Worm (Caenorhabditis elegans): ENCODE measurements around the gene F08B12.4.

ce11 chrX:11426647-11427046, 19.1 kb upstream of the F08B12.4 start:
- TF ChIP-seq ceh-100 (GFP tag; IDR thresholded peaks at IDR 0.05) (no peak), ceh-27 (GFP tag; optimal IDR thresholded peaks at IDR 0.05) (no peak), ama-1 (optimal IDR thresholded peaks at IDR 0.05) (no peak), ama-1 (GFP tag; optimal IDR thresholded peaks at IDR 0.05) (no peak), tbx-9 (tag; optimal IDR thresholded peaks at IDR 0.05; ENCODE audit: borderline replicate concordance) (no peak), T07F8.4 (tag; optimal IDR thresholded peaks at IDR 0.05) (no peak), mxl-1 (tag; optimal IDR thresholded peaks at IDR 0.05) (no peak), ztf-18 (tag; optimal IDR thresholded peaks at IDR 0.05) (no peak), let-607 (tag; optimal IDR thresholded peaks at IDR 0.05) (no peak), zim-3 (tag; optimal IDR thresholded peaks at IDR 0.05) (no peak), K11D2.4 (GFP tag; IDR thresholded peaks at IDR 0.05) (no peak)

Measured in whole organism, young adult.